Worm (Caenorhabditis elegans) whole organism, L1 larva: ENCODE results near the gene C54H2.4.
A peak's percentile ranks its signal among the peaks of the same experiment; 100 is the strongest.

Experiments
- C16A3.4 ChIP-seq: fragments of 150-350 bp; optimal IDR thresholded peaks from 2 replicates; lab custom pipeline; 2014; ENCODE audit warnings: missing biosample characterization, missing genetic modification characterization
- C34B4.2 ChIP-seq: sonication (generic microtip); optimal IDR thresholded peaks from 2 replicates; lab custom pipeline; 2017; ENCODE audit warnings: mild to moderate bottlenecking, missing genetic modification characterization, missing compliant biosample characterization
- F16B12.6 ChIP-seq: fragments of 150-350 bp; optimal IDR thresholded peaks from 2 replicates; lab custom pipeline; 2014; ENCODE audit warnings: missing biosample characterization, missing genetic modification characterization
- alr-1 ChIP-seq: fragments of 200-800 bp; sonication (Bioruptor generic); optimal IDR thresholded peaks from 2 replicates; lab custom pipeline; 2018; ENCODE audit warnings: borderline replicate concordance, mild to moderate bottlenecking, missing genetic modification characterization, missing compliant biosample characterization
- ama-1 ChIP-seq: fragments of 150-350 bp; optimal IDR thresholded peaks from 2 replicates; lab custom pipeline; 2014
- ceh-63 ChIP-seq: fragments of 200-800 bp; sonication (Bioruptor generic); optimal IDR thresholded peaks from 2 replicates; lab custom pipeline; 2018; ENCODE audit warnings: mild to moderate bottlenecking, missing genetic modification characterization, missing compliant biosample characterization
- ceh-88 ChIP-seq: fragments of 200-800 bp; sonication (Bioruptor generic); IDR thresholded peaks from 2 replicates; pipeline ENCODE4 v1.3.6; 2022; ENCODE audit warnings: missing genetic modification characterization, missing compliant biosample characterization
- ces-1 ChIP-seq: fragments of 150-350 bp; optimal IDR thresholded peaks from 2 replicates; lab custom pipeline; 2014; ENCODE audit warnings: missing biosample characterization, missing genetic modification reagents, missing genetic modification characterization
- dpl-1 ChIP-seq, 3 experiments: fragments of 150-350 bp in 2 of 3; sonication (generic microtip) in 1 of 3; optimal IDR thresholded peaks; 2 replicates each; lab custom pipeline; 2014 to 2017; ENCODE audit warnings: missing biosample characterization in 3 of 3, missing genetic modification characterization in 3 of 3, missing genetic modification reagents in 3 of 3
- dsc-1 ChIP-seq: sonication (generic microtip); optimal IDR thresholded peaks from 2 replicates; lab custom pipeline; 2016; ENCODE audit warnings: mild to moderate bottlenecking, missing genetic modification characterization, missing compliant biosample characterization
- efl-1 ChIP-seq, 4 experiments: fragments of 150-350 bp; optimal IDR thresholded peaks in 3 of 4; peaks in 1 of 4; 1 replicate in 1 of 4; 2 replicates in 3 of 4; lab custom pipeline; 2014; ENCODE audit warnings: missing biosample characterization in 2 of 4, missing genetic modification characterization in 2 of 4, missing genetic modification reagents in 2 of 4
- egl-13 ChIP-seq: sonication (generic microtip); optimal IDR thresholded peaks from 2 replicates; lab custom pipeline; 2016; ENCODE audit warnings: missing genotype, missing genetic modification reagents, missing genetic modification characterization, missing compliant biosample characterization
- elt-3 ChIP-seq, 6 experiments: fragments of 150-350 bp in 1 of 6; sonication (generic microtip); optimal IDR thresholded peaks; 2 replicates each; lab custom pipeline; 2017 to 2018; ENCODE audit warnings: missing biosample characterization in 6 of 6, missing genetic modification characterization in 6 of 6, inconsistent platforms in 1 of 6
- ets-5 ChIP-seq: fragments of 200-800 bp; sonication (Bioruptor generic); IDR thresholded peaks from 2 replicates; pipeline ENCODE4 v1.3.6; 2022; ENCODE audit warnings: missing genetic modification characterization, missing compliant biosample characterization
- fkh-10 ChIP-seq: sonication (generic microtip); optimal IDR thresholded peaks from 2 replicates; lab custom pipeline; 2017; ENCODE audit warnings: missing biosample characterization, missing genetic modification reagents, missing genetic modification characterization
- fkh-8 ChIP-seq: sonication (generic microtip); optimal IDR thresholded peaks from 2 replicates; lab custom pipeline; 2016; ENCODE audit warnings: mild to moderate bottlenecking, missing genetic modification characterization, missing compliant biosample characterization
- grh-1 ChIP-seq: fragments of 200-800 bp; sonication (Bioruptor generic); IDR thresholded peaks from 2 replicates; pipeline ENCODE4 v1.3.6; 2022; ENCODE audit warnings: missing genetic modification reagents, missing genetic modification characterization, missing compliant biosample characterization
- hlh-17 ChIP-seq: fragments of 200-800 bp; sonication (Bioruptor generic); optimal IDR thresholded peaks from 2 replicates; lab custom pipeline; 2018; ENCODE audit warnings: missing genetic modification characterization, mild to moderate bottlenecking, missing compliant biosample characterization, moderate library complexity, borderline replicate concordance
- hlh-4 ChIP-seq: sonication (generic microtip); optimal IDR thresholded peaks from 2 replicates; lab custom pipeline; 2016; ENCODE audit warnings: mild to moderate bottlenecking, missing genetic modification characterization, missing compliant biosample characterization
- hpl-2 ChIP-seq: fragments of 150-350 bp; optimal IDR thresholded peaks from 2 replicates; lab custom pipeline; 2014; ENCODE audit warnings: missing biosample characterization, missing genetic modification reagents, missing genetic modification characterization
- jun-1 ChIP-seq: fragments of 150-350 bp; optimal IDR thresholded peaks from 2 replicates; lab custom pipeline; 2014; ENCODE audit warnings: missing biosample characterization, missing genetic modification reagents, missing genetic modification characterization
- lin-13 ChIP-seq: fragments of 150-350 bp; optimal IDR thresholded peaks from 2 replicates; lab custom pipeline; 2014; ENCODE audit warnings: missing biosample characterization, missing genetic modification reagents, missing genetic modification characterization
- lin-15B ChIP-seq: fragments of 150-350 bp; sonication (generic microtip); optimal IDR thresholded peaks from 3 replicates; lab custom pipeline; 2014; ENCODE audit warnings: missing biosample characterization, missing genetic modification characterization
- lin-39 ChIP-seq: fragments of 150-350 bp; optimal IDR thresholded peaks from 2 replicates; lab custom pipeline; 2014; ENCODE audit warnings: missing biosample characterization, missing genetic modification reagents, missing genetic modification characterization
- lsy-2 ChIP-seq, 2 experiments: fragments of 150-350 bp; optimal IDR thresholded peaks; 2 replicates each; lab custom pipeline; 2014; ENCODE audit warnings: missing biosample characterization in 2 of 2, missing genetic modification characterization in 2 of 2
- mab-9 ChIP-seq: fragments of 200-800 bp; sonication (Bioruptor generic); IDR thresholded peaks from 2 replicates; pipeline ENCODE4 v1.3.6; 2022; ENCODE audit warnings: missing genetic modification reagents, missing genetic modification characterization, missing compliant biosample characterization
- mdl-1 ChIP-seq, 2 experiments: fragments of 150-350 bp; optimal IDR thresholded peaks; 2 replicates each; lab custom pipeline; 2014 to 2017; ENCODE audit warnings: missing biosample characterization in 2 of 2, missing genetic modification characterization in 2 of 2, inconsistent platforms in 1 of 2
- mep-1 ChIP-seq: fragments of 150-350 bp; optimal IDR thresholded peaks from 2 replicates; lab custom pipeline; 2014; ENCODE audit warnings: missing biosample characterization, missing genetic modification characterization
- nhr-12 ChIP-seq: sonication (generic microtip); optimal IDR thresholded peaks from 2 replicates; lab custom pipeline; 2017; ENCODE audit warnings: missing biosample characterization, missing genetic modification characterization
- nhr-71 ChIP-seq: sonication (generic microtip); optimal IDR thresholded peaks from 2 replicates; lab custom pipeline; 2016; ENCODE audit warnings: mild to moderate bottlenecking, missing genetic modification characterization, moderate library complexity, missing compliant biosample characterization
- nhr-77 ChIP-seq: fragments of 150-350 bp; optimal IDR thresholded peaks from 2 replicates; lab custom pipeline; 2014; ENCODE audit warnings: missing biosample characterization, missing genetic modification characterization
- nhr-84 ChIP-seq: sonication (generic microtip); optimal IDR thresholded peaks from 2 replicates; lab custom pipeline; 2017; ENCODE audit warnings: missing biosample characterization, missing genetic modification characterization
- nhr-85 ChIP-seq: sonication (generic microtip); peaks from one replicate; lab custom pipeline; 2016; ENCODE audit warnings: missing genetic modification characterization, inconsistent platforms, missing compliant biosample characterization
- nhr-90 ChIP-seq: sonication (generic microtip); optimal IDR thresholded peaks from 2 replicates; lab custom pipeline; 2016; ENCODE audit warnings: mild to moderate bottlenecking, missing genetic modification characterization, missing compliant biosample characterization; ENCODE audit not compliant: poor library complexity
- pag-3 ChIP-seq: sonication (generic microtip); optimal IDR thresholded peaks from 2 replicates; lab custom pipeline; 2017; ENCODE audit warnings: missing genetic modification characterization, mild to moderate bottlenecking, missing compliant biosample characterization, antibody characterized with exemption, borderline replicate concordance; ENCODE audit not compliant: insufficient read depth
- pax-3 ChIP-seq: fragments of 200-800 bp; sonication (Bioruptor generic); optimal IDR thresholded peaks from 2 replicates; lab custom pipeline; 2018; ENCODE audit warnings: mild to moderate bottlenecking, missing genetic modification characterization, moderate library complexity, missing compliant biosample characterization
- pqm-1 ChIP-seq: sonication (generic microtip); optimal IDR thresholded peaks from 3 replicates; lab custom pipeline; 2017; ENCODE audit warnings: missing biosample characterization, missing genetic modification characterization
- rnt-1 ChIP-seq: sonication (generic microtip); optimal IDR thresholded peaks from 2 replicates; lab custom pipeline; 2016; ENCODE audit warnings: mild to moderate bottlenecking, missing genetic modification characterization, moderate library complexity, missing compliant biosample characterization
- skn-1 ChIP-seq: fragments of 150-350 bp; optimal IDR thresholded peaks from 2 replicates; lab custom pipeline; 2014; ENCODE audit warnings: missing biosample characterization, missing genetic modification characterization
- snpc-4 ChIP-seq: fragments of 150-350 bp; optimal IDR thresholded peaks from 2 replicates; lab custom pipeline; 2014; ENCODE audit warnings: missing biosample characterization, missing genetic modification characterization
- snu-23 ChIP-seq: sonication (generic microtip); optimal IDR thresholded peaks from 2 replicates; lab custom pipeline; 2016; ENCODE audit warnings: missing genetic modification characterization, missing compliant biosample characterization
- sox-4 ChIP-seq: sonication (generic microtip); optimal IDR thresholded peaks from 2 replicates; lab custom pipeline; 2016; ENCODE audit warnings: missing genetic modification characterization, missing compliant biosample characterization
- sup-37 ChIP-seq: fragments of 200-800 bp; sonication (Bioruptor generic); optimal IDR thresholded peaks from 2 replicates; lab custom pipeline; 2018; ENCODE audit warnings: mild to moderate bottlenecking, missing genetic modification characterization, missing compliant biosample characterization
- swsn-7 ChIP-seq: sonication (generic microtip); optimal IDR thresholded peaks from 2 replicates; lab custom pipeline; 2016; ENCODE audit warnings: missing genetic modification characterization, missing compliant biosample characterization
- tbx-2 ChIP-seq: sonication (generic microtip); optimal IDR thresholded peaks from 2 replicates; lab custom pipeline; 2016; ENCODE audit warnings: missing genetic modification characterization, missing compliant biosample characterization
- tlp-1 ChIP-seq: fragments of 150-350 bp; optimal IDR thresholded peaks from 2 replicates; lab custom pipeline; 2014; ENCODE audit warnings: missing biosample characterization, missing genetic modification characterization
- unc-130 ChIP-seq: fragments of 150-350 bp; optimal IDR thresholded peaks from 2 replicates; lab custom pipeline; 2017; ENCODE audit warnings: missing biosample characterization, missing genetic modification characterization, inconsistent platforms
- unc-62 ChIP-seq: fragments of 150-350 bp; optimal IDR thresholded peaks from 2 replicates; lab custom pipeline; 2014; ENCODE audit warnings: missing biosample characterization, missing genetic modification reagents, missing genetic modification characterization
- unc-86 ChIP-seq: sonication (generic microtip); optimal IDR thresholded peaks from 2 replicates; lab custom pipeline; 2016; ENCODE audit warnings: missing genetic modification characterization, missing compliant biosample characterization
- unc-98 ChIP-seq: fragments of 200-800 bp; sonication (Bioruptor generic); IDR thresholded peaks from 2 replicates; pipeline ENCODE4 v1.3.6; 2022; ENCODE audit warnings: missing genetic modification characterization, missing compliant biosample characterization
- zag-1 ChIP-seq: fragments of 150-350 bp; optimal IDR thresholded peaks from 2 replicates; lab custom pipeline; 2014; ENCODE audit warnings: missing biosample characterization, missing genetic modification characterization
- ztf-11 ChIP-seq, 2 experiments: sonication (generic microtip); optimal IDR thresholded peaks; 2 replicates each; lab custom pipeline; 2016 to 2017; ENCODE audit warnings: missing genetic modification characterization in 2 of 2, missing biosample characterization in 1 of 2, missing compliant biosample characterization in 1 of 2
- ztf-4 ChIP-seq: fragments of 150-350 bp; optimal IDR thresholded peaks from 2 replicates; lab custom pipeline; 2014; ENCODE audit warnings: missing biosample characterization, missing genetic modification characterization

C54H2.4 gene

DNA sequence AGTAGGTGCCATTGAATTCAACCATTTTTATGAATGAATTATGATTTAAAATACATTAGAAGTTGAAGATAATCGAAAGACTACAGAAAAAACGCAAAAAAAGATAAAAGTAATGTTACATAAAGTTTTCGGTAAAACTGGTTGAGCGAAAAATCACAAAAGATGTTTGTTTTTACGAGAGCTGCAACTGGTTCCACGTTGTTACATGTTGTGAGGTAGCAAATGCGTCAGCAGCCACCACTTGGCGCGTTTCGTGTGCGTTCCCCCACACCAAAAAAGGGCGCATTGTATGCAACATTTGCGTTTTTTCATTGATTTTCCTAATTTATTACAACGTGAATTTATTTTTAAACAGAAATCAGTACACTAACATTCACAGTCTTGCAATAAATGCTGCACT is 11.6 kb upstream of the C54H2.4 start, which contains the start of gene gakh-1 (continued):
- TF ChIP-seq alr-1 (tag; lab: Kevin White, UChicago) (no peak), nhr-71 (tag; lab: Kevin White, UChicago) (peak; percentile 85), nhr-90 (tag; lab: Kevin White, UChicago) (peak; percentile 62), ztf-11 (tag; optimal IDR thresholded peaks at IDR 0.05; lab: Kevin White, UChicago) (no peak), lin-39 (tag; lab: Kevin White, UChicago) (peak; percentile 51), swsn-7 (tag; lab: Kevin White, UChicago) (peak; percentile 75), jun-1 (tag; lab: Kevin White, UChicago) (peak; percentile 63), lsy-2 (tag; optimal IDR thresholded peaks at IDR 0.05; lab: Kevin White, UChicago) (peak; percentile 61 to 65), ets-5 (GFP tag; lab: Robert Waterston, UW) (no peak), C34B4.2 (no peak), mdl-1 (tag; optimal IDR thresholded peaks at IDR 0.05; lab: Kevin White, UChicago) (peak in 1 of 2 experiments; percentile 81), hpl-2 (GFP tag; lab: Kevin White, UChicago) (no peak), zag-1 (tag; lab: Kevin White, UChicago) (peak; percentile 23), egl-13 (peak; percentile 28), snpc-4 (tag; lab: Kevin White, UChicago) (peak; percentile 39), snu-23 (GFP tag; lab: Kevin White, UChicago) (peak; percentile 72), mep-1 (tag; lab: Kevin White, UChicago) (peak; percentile 60), unc-98 (no peak), pag-3 (tag; lab: Kevin White, UChicago) (no peak), skn-1 (peak; percentile 28), ceh-88 (peak; percentile 46; the same call in 1 of the 2 replicates), ces-1 (GFP tag; lab: Kevin White, UChicago) (no peak), efl-1 (optimal IDR thresholded peaks at IDR 0.05; lab: Kevin White, UChicago) (peak; percentile 35 to 52), efl-1 (GFP tag; optimal IDR thresholded peaks at IDR 0.05 in 1 of 2; lab: Kevin White, UChicago) (peak; percentile 50 to 97), tbx-2 (tag; lab: Kevin White, UChicago) (peak; percentile 70), fkh-8 (tag; lab: Kevin White, UChicago) (peak; percentile 50), elt-3 (tag; optimal IDR thresholded peaks at IDR 0.05; lab: Kevin White, UChicago) (peak in 2 of 6 experiments; percentile 2 to 18), pqm-1 (tag; lab: Kevin White, UChicago) (no peak), nhr-77 (tag; lab: Kevin White, UChicago) (peak; percentile 46), sup-37 (GFP tag; lab: Kevin White, UChicago) (peak; percentile 29), lin-13 (GFP tag; lab: Kevin White, UChicago) (peak; percentile 47), unc-130 (tag; lab: Kevin White, UChicago) (no peak), C16A3.4 (tag; lab: Kevin White, UChicago) (peak; percentile 25), nhr-85 (tag; lab: Kevin White, UChicago) (peak; percentile 93), ama-1 (lab: Kevin White, UChicago) (no peak), sox-4 (tag; lab: Kevin White, UChicago) (peak; percentile 20), fkh-10 (peak; percentile 25), mab-9 (0 out of 2 replicates have a peak, but pooled peaks have one; percentile 10), hlh-4 (tag; lab: Kevin White, UChicago) (no peak), tlp-1 (tag; lab: Kevin White, UChicago) (no peak), nhr-12 (tag; lab: Kevin White, UChicago) (no peak), ceh-63 (no peak), ztf-4 (tag; lab: Kevin White, UChicago) (no peak), unc-86 (tag; lab: Kevin White, UChicago) (peak; percentile 61), lin-15B (tag; lab: Kevin White, UChicago) (no peak), hlh-17 (GFP tag; lab: Kevin White, UChicago) (no peak), pax-3 (tag; lab: Kevin White, UChicago) (no peak), unc-62 (GFP tag; lab: Kevin White, UChicago) (no peak), dsc-1 (tag; lab: Kevin White, UChicago) (peak; percentile 74), dpl-1 (GFP tag; optimal IDR thresholded peaks at IDR 0.05; lab: Kevin White, UChicago) (peak; percentile 17 to 65 (median 56)), F16B12.6 (tag; lab: Kevin White, UChicago) (peak; percentile 28), rnt-1 (tag; lab: Kevin White, UChicago) (peak; percentile 70), nhr-84 (tag; lab: Kevin White, UChicago) (no peak), grh-1 (GFP tag; lab: Robert Waterston, UW) (peak; percentile 85)
